Fruit fly (Drosophila melanogaster) whole organism, prepupa: ENCODE measurements around the gene CG17221.

Experiments used
- Blimp-1 ChIP-seq: fragments of 200-800 bp; sonication (Bioruptor generic); optimal IDR thresholded peaks from 3 replicates; lab custom pipeline; 2017; ENCODE audit warnings: missing biosample characterization, missing genetic modification characterization, mild to moderate bottlenecking, moderate library complexity, missing genetic modification reagents
- CG11902 ChIP-seq: fragments of 200-800 bp; sonication (Bioruptor generic); optimal IDR thresholded peaks from 3 replicates; lab custom pipeline; 2016; ENCODE audit warnings: missing biosample characterization, missing genetic modification characterization
- CG4318 ChIP-seq: fragments of 200-800 bp; sonication (Bioruptor generic); optimal IDR thresholded peaks from 3 replicates; lab custom pipeline; 2017; ENCODE audit warnings: missing biosample characterization, mild to moderate bottlenecking, missing genetic modification characterization
- CG6792 ChIP-seq: fragments of 200-800 bp; sonication (Bioruptor generic); optimal IDR thresholded peaks from 3 replicates; lab custom pipeline; 2016; ENCODE audit warnings: missing biosample characterization, missing genetic modification characterization
- CG8119 ChIP-seq: fragments of 200-800 bp; sonication (Bioruptor generic); IDR thresholded peaks from 3 replicates; pipeline ENCODE4 v1.3.6; 2022; ENCODE audit warnings: missing biosample characterization, missing genetic modification characterization
- CG9139 ChIP-seq: fragments of 200-800 bp; sonication (Bioruptor generic); optimal IDR thresholded peaks from 3 replicates; lab custom pipeline; 2017; ENCODE audit warnings: missing biosample characterization, mild to moderate bottlenecking, missing genetic modification characterization
- Hr39 ChIP-seq: fragments of 200-800 bp; sonication (Bioruptor generic); optimal IDR thresholded peaks from 2 replicates; lab custom pipeline; 2016; ENCODE audit warnings: missing biosample characterization, missing genetic modification characterization
- Lpt ChIP-seq: fragments of 200-800 bp; sonication (Bioruptor generic); optimal IDR thresholded peaks from 3 replicates; lab custom pipeline; 2016; ENCODE audit warnings: missing biosample characterization, missing genetic modification characterization
- Smox ChIP-seq: fragments of 200-800 bp; sonication (Bioruptor generic); optimal IDR thresholded peaks from 3 replicates; lab custom pipeline; 2016; ENCODE audit warnings: missing biosample characterization, missing genetic modification characterization
- salr ChIP-seq, 2 experiments: fragments of 200-800 bp; sonication (Bioruptor generic); optimal IDR thresholded peaks; 3 replicates each; lab custom pipeline; 2016 to 2018; ENCODE audit warnings: missing biosample characterization in 2 of 2, missing genetic modification characterization in 2 of 2, mild to moderate bottlenecking in 1 of 2
- topi ChIP-seq: fragments of 200-800 bp; sonication (Bioruptor generic); optimal IDR thresholded peaks from 3 replicates; lab custom pipeline; 2016; ENCODE audit warnings: missing biosample characterization, missing genetic modification characterization

- TF ChIP-seq CG11902 (GFP tag; lab: Kevin White, UChicago) (no peak), Lpt (GFP tag; lab: Kevin White, UChicago) (no peak), salr (GFP tag; optimal IDR thresholded peaks at IDR 0.05; lab: Kevin White, UChicago) (no peak), CG8119 (no peak), CG4318 (GFP tag; lab: Kevin White, UChicago) (no peak), Hr39 (no peak), CG9139 (no peak), topi (no peak), CG6792 (GFP tag; lab: Kevin White, UChicago) (no peak), Smox (GFP tag; lab: Kevin White, UChicago) (no peak), Blimp-1 (GFP tag; lab: Kevin White, UChicago) (no peak)
Observed at dm6 chr2L:2993702-2994101, 46.1 kb upstream of the CG17221 start.
